Fruit fly (Drosophila melanogaster) Kc167 (cell line): ENCODE measurements around the gene ATPsynB.

ENCODE experiments used
- Myc ChIP-seq: fragments of >200 bp; optimal IDR thresholded peaks from 2 replicates; lab custom pipeline; 2017; ENCODE audit warnings: missing external identifiers
- Sin3A ChIP-seq: fragments of >200 bp; optimal IDR thresholded peaks from 2 replicates; lab custom pipeline; 2018; ENCODE audit warnings: missing external identifiers
- h ChIP-seq: fragments of >200 bp; optimal IDR thresholded peaks from 3 replicates; lab custom pipeline; 2018; ENCODE audit warnings: missing external identifiers
- insv ChIP-seq: fragments of >200 bp; optimal IDR thresholded peaks from 3 replicates; lab custom pipeline; 2018; ENCODE audit warnings: missing external identifiers
- psq ChIP-seq: fragments of >200 bp; optimal IDR thresholded peaks from 2 replicates; lab custom pipeline; 2017; ENCODE audit warnings: missing external identifiers
- ttk ChIP-seq: sonication (Bioruptor generic); optimal IDR thresholded peaks from 2 replicates; lab custom pipeline; 2017; ENCODE audit warnings: missing external identifiers

Gene ATPsynB

dm6 chr3L:9694169-9694866 is 35.5 kb upstream of the ATPsynB start:
- no peak for TF ChIP-seq insv (lab: Kevin White, UChicago)

dm6 chr3L:9694867-9695236 is 34.9 kb upstream of the ATPsynB start:
- TF ChIP-seq Sin3A (lab: Kevin White, UChicago) (no peak), insv (lab: Kevin White, UChicago) (no peak), ttk (lab: Kevin White, UChicago) (no peak), h (no peak), Myc (lab: Kevin White, UChicago) (no peak), psq (lab: Kevin White, UChicago) (no peak)

DNA sequence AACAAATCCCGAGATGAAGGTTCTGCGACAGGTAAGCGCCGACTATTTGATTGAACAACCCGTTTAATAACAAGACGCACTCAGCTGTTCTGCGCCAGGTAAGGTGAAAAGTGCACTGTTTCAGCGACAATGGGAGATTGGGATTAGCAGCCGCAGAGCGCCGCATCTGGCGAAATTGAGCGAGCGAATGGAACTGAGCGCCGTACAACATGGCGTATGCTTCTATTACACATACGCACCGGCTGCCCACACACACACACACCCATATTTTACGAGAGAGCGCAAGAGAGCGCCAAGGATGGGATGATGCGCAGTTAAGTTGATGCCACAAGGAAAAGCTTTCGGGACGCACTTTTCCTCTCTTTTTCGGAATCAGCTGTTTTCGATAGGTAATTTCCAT is 34.6 kb upstream of the ATPsynB start:
- TF ChIP-seq h, result no peak
- no peak for TF ChIP-seq insv (lab: Kevin White, UChicago)
- no peak for TF ChIP-seq ttk (lab: Kevin White, UChicago)
- no peak for TF ChIP-seq Myc (lab: Kevin White, UChicago)
- TF ChIP-seq Sin3A (lab: Kevin White, UChicago), result no peak
- TF ChIP-seq psq (lab: Kevin White, UChicago), result no peak

- TF ChIP-seq h (no peak), insv (lab: Kevin White, UChicago) (no peak), ttk (lab: Kevin White, UChicago) (no peak), Sin3A (lab: Kevin White, UChicago) (no peak), Myc (lab: Kevin White, UChicago) (no peak), psq (lab: Kevin White, UChicago) (no peak)
Measured at dm6 chr3L:9695647-9696046, 34.2 kb upstream of the ATPsynB start.

- TF ChIP-seq psq (lab: Kevin White, UChicago) (no peak), ttk (lab: Kevin White, UChicago) (no peak), insv (lab: Kevin White, UChicago) (no peak), Sin3A (lab: Kevin White, UChicago) (no peak), Myc (lab: Kevin White, UChicago) (no peak), h (no peak)
Measured at dm6 chr3L:9696650-9697526, 32.9 kb upstream of the ATPsynB start, which contains the start of gene Prps. TSS of gene Prps (minus strand) at chr3L:9696700.

DNA sequence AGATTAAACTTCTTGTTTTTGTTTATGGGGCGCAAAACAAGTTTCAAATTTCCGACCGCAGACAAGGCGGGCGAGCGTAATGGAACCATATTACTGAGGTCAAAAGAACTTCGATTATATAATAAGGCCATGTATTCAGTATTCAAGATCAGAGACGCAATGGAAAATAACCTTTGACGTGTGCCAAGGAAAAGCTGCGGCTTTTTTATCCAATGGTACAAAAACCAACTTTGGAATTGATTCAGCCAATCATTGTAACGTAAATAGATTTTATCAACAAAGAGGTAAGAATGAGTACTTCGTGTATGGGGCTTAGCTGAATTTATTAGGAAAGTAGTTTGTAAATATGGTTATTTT is 32.3 kb upstream of the ATPsynB start:
- TF ChIP-seq Myc (lab: Kevin White, UChicago) (no peak), h (no peak), psq (lab: Kevin White, UChicago) (no peak), insv (lab: Kevin White, UChicago) (no peak), ttk (lab: Kevin White, UChicago) (no peak), Sin3A (lab: Kevin White, UChicago) (no peak)

DNA sequence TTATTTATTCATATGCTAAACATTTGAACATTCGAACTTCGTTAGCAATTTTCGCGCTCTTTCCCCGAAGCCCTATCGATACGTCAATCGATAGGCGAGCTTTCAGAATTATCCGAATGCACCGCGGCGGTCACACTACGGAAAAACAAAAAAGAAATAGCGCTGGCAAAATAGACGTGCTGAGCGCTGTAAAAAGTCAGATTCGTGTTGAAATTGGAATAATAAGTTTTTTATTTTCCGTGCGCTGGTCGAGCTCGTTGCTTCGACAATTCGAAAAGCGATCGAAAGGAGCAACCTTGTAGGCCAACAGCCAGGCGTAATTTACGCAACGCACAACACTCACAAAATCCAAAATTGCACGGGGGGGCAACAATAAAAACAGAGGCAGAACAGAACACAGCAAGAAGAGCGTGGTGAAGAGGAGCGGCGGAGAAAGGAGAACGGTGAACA is 31.6 kb upstream of the ATPsynB start, which contains the start of gene Ubc4:
Ubc4 (plus strand) TSS at position 144 of the 450 bp plus-strand sequence.
- TF ChIP-seq psq (lab: Kevin White, UChicago) (no peak), h (no peak), ttk (lab: Kevin White, UChicago) (no peak), Sin3A (lab: Kevin White, UChicago) (no peak), insv (lab: Kevin White, UChicago) (no peak), Myc (lab: Kevin White, UChicago) (no peak)

DNA sequence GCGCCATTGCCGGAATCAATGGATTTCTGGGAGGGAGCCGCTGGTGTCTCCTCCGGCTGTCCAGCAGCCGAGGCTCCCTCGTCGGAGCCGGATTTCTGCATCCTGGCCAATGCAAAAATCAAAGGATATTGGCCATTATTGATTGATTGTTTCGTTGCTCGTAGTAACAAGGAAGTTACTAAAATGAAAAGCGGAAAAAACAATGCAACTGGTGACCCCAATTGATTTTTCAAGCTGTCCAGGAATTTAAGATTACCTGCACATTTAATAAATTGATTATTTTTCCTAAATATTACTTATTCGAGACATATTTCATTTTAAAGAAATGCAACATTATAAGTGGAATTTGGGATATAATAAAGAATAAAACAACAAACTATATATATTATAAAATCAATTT is 26.3 kb upstream of the ATPsynB start, which contains the start of gene CG6761:
CG6761 (minus strand) TSS at position 101 of the 400 bp plus-strand sequence.
- TF ChIP-seq insv (lab: Kevin White, UChicago) (no peak), ttk (lab: Kevin White, UChicago) (no peak), psq (lab: Kevin White, UChicago) (no peak)

- TF ChIP-seq insv (lab: Kevin White, UChicago) (no peak), psq (lab: Kevin White, UChicago) (no peak), h (no peak), Myc (lab: Kevin White, UChicago) (no peak), ttk (lab: Kevin White, UChicago) (no peak), Sin3A (lab: Kevin White, UChicago) (no peak)
Measured at dm6 chr3L:9704162-9704748, 25.5 kb upstream of the ATPsynB start, which contains the start of gene CG16711. TSS of gene CG16711 (plus strand) at chr3L:9704331.

DNA sequence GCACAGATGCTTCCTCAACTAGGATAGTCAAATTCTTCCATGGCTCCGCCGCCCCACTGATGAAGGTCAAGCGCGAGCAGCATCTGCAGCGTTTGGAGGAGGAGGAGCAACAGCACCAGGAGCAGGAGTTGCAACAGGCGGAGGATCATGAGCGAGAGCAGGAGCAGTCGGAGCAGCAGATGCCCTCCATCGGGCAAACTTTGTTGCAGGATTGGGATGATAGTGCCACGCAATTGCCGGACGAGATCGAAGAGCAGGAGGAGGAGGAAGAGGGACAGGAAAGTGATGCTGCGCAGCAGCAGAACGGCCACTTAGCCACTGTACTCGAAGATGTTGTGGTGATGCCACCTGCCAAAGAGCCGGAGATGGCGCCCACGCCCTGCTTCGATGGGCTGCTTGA is 24.2 kb upstream of the ATPsynB start:
- no peak for TF ChIP-seq Sin3A (lab: Kevin White, UChicago)
- TF ChIP-seq h, result no peak
- TF ChIP-seq ttk (lab: Kevin White, UChicago), result no peak
- no peak for TF ChIP-seq Myc (lab: Kevin White, UChicago)
- no peak for TF ChIP-seq psq (lab: Kevin White, UChicago)
- TF ChIP-seq insv (lab: Kevin White, UChicago), result no peak

- TF ChIP-seq ttk (lab: Kevin White, UChicago) (no peak), insv (lab: Kevin White, UChicago) (no peak), h (no peak), Sin3A (lab: Kevin White, UChicago) (no peak), Myc (lab: Kevin White, UChicago) (no peak), psq (lab: Kevin White, UChicago) (no peak)
Measured at dm6 chr3L:9708797-9709196, 21.0 kb upstream of the ATPsynB start.
